Worm (Caenorhabditis elegans): Measurements from ENCODE around the gene gst-37.

Gene gst-37

ce11 chrV:1940472-1941221, 19.2 kb downstream of the gst-37 start:
- TF ChIP-seq snpc-4 (tag; optimal IDR thresholded peaks at IDR 0.05) (no peak), sem-2 (GFP tag; optimal IDR thresholded peaks at IDR 0.05) (no peak), lsy-2 (tag; optimal IDR thresholded peaks at IDR 0.05) (no peak), pha-4 (tag; optimal IDR thresholded peaks at IDR 0.05) (no peak), lin-32 (GFP tag; optimal IDR thresholded peaks at IDR 0.05) (no peak), ces-1 (GFP tag; optimal IDR thresholded peaks at IDR 0.05) (no peak), lin-13 (tag; optimal IDR thresholded peaks at IDR 0.05) (no peak), elt-1 (tag; optimal IDR thresholded peaks at IDR 0.05; ENCODE audit: borderline replicate concordance, insufficient read depth) (no peak), sptf-1 (tag; optimal IDR thresholded peaks at IDR 0.05) (no peak), blmp-1 (tag; optimal IDR thresholded peaks at IDR 0.05) (no peak), flh-1 (GFP tag; optimal IDR thresholded peaks at IDR 0.05) (no peak), unc-39 (tag; optimal IDR thresholded peaks at IDR 0.05) (no peak), tbx-8 (GFP tag; optimal IDR thresholded peaks at IDR 0.05) (no peak), mep-1 (tag; optimal IDR thresholded peaks at IDR 0.05) (no peak), hlh-1 (tag; optimal IDR thresholded peaks at IDR 0.05) (no peak), bed-3 (GFP tag; optimal IDR thresholded peaks at IDR 0.05) (no peak), elt-3 (tag; optimal IDR thresholded peaks at IDR 0.05) (no peak), ztf-11 (tag; optimal IDR thresholded peaks at IDR 0.05) (no peak), unc-120 (tag; optimal IDR thresholded peaks at IDR 0.05; ENCODE audit: poor library complexity, severe bottlenecking) (no peak), nhr-2 (tag; optimal IDR thresholded peaks at IDR 0.05) (no peak)

- TF ChIP-seq nhr-237 (tag; optimal IDR thresholded peaks at IDR 0.05), result no peak
- no peak for TF ChIP-seq mls-2 (tag; optimal IDR thresholded peaks at IDR 0.05)
- TF ChIP-seq mep-1 (tag; optimal IDR thresholded peaks at IDR 0.05), result no peak
- TF ChIP-seq nhr-2 (tag; optimal IDR thresholded peaks at IDR 0.05), result no peak
- no peak for TF ChIP-seq mab-5 (tag; optimal IDR thresholded peaks at IDR 0.05)
- TF ChIP-seq lin-32 (GFP tag; optimal IDR thresholded peaks at IDR 0.05), result no peak
- no peak for TF ChIP-seq ces-1 (GFP tag; optimal IDR thresholded peaks at IDR 0.05)
- no peak for TF ChIP-seq tbx-8 (GFP tag; optimal IDR thresholded peaks at IDR 0.05)
These were observed 22.0 kb downstream of the gst-37 start for ce11 chrV:1943465-1943864.

ce11 chrV:1945875-1946274, 24.5 kb downstream of the gst-37 start:
- no peak for TF ChIP-seq lsy-2 (tag; optimal IDR thresholded peaks at IDR 0.05)
- TF ChIP-seq ztf-11 (tag; optimal IDR thresholded peaks at IDR 0.05), result no peak
- no peak for TF ChIP-seq tbx-8 (GFP tag; optimal IDR thresholded peaks at IDR 0.05)
- TF ChIP-seq zip-8 (tag; optimal IDR thresholded peaks at IDR 0.05), result no peak
- TF ChIP-seq unc-120 (tag; optimal IDR thresholded peaks at IDR 0.05; ENCODE audit: poor library complexity, severe bottlenecking), result no peak
- TF ChIP-seq hlh-1 (tag; optimal IDR thresholded peaks at IDR 0.05), result no peak
- TF ChIP-seq mep-1 (tag; optimal IDR thresholded peaks at IDR 0.05), result no peak
- no peak for TF ChIP-seq nhr-28 (tag; optimal IDR thresholded peaks at IDR 0.05)
- TF ChIP-seq nhr-12 (tag; optimal IDR thresholded peaks at IDR 0.05), result no peak
- no peak for TF ChIP-seq nhr-237 (tag; optimal IDR thresholded peaks at IDR 0.05)
- no peak for TF ChIP-seq drap-1 (GFP tag; optimal IDR thresholded peaks at IDR 0.05)
- TF ChIP-seq nhr-2 (tag; optimal IDR thresholded peaks at IDR 0.05), result no peak
- no peak for TF ChIP-seq lin-32 (GFP tag; optimal IDR thresholded peaks at IDR 0.05)
- TF ChIP-seq blmp-1 (tag; optimal IDR thresholded peaks at IDR 0.05), result no peak
- no peak for TF ChIP-seq elt-3 (tag; optimal IDR thresholded peaks at IDR 0.05)
- TF ChIP-seq mab-5 (tag; optimal IDR thresholded peaks at IDR 0.05), result no peak
- no peak for TF ChIP-seq M03D4.4 (tag; optimal IDR thresholded peaks at IDR 0.05)
- no peak for TF ChIP-seq cnd-1 (tag; optimal IDR thresholded peaks at IDR 0.05)
- no peak for TF ChIP-seq ceh-43 (GFP tag; optimal IDR thresholded peaks at IDR 0.05)

- no peak for TF ChIP-seq hlh-1 (tag; optimal IDR thresholded peaks at IDR 0.05)
- no peak for TF ChIP-seq nhr-76 (tag; optimal IDR thresholded peaks at IDR 0.05)
- no peak for TF ChIP-seq lsy-2 (tag; optimal IDR thresholded peaks at IDR 0.05)
- TF ChIP-seq ztf-11 (tag; optimal IDR thresholded peaks at IDR 0.05), result no peak
- TF ChIP-seq blmp-1 (tag; optimal IDR thresholded peaks at IDR 0.05), result no peak
- TF ChIP-seq unc-62 (GFP tag; optimal IDR thresholded peaks at IDR 0.05), result no peak
- TF ChIP-seq pha-4 (tag; optimal IDR thresholded peaks at IDR 0.05), result no peak
- no peak for TF ChIP-seq sem-2 (GFP tag; optimal IDR thresholded peaks at IDR 0.05)
- no peak for TF ChIP-seq zip-8 (tag; optimal IDR thresholded peaks at IDR 0.05)
- no peak for TF ChIP-seq ceh-39 (tag; optimal IDR thresholded peaks at IDR 0.05)
- no peak for TF ChIP-seq nhr-237 (tag; optimal IDR thresholded peaks at IDR 0.05)
- no peak for TF ChIP-seq ceh-83 (GFP tag; optimal IDR thresholded peaks at IDR 0.05)
These were observed 33.8 kb downstream of the gst-37 start for ce11 chrV:1955246-1955645.
